In genomic region chrX:13007857-13008813, ce11 we compare ENCODE assay signal across 5 worm cellular contexts.
TF ChIP-seq lines count a peak whose summit lies in the region.

Gene nhr-25 (plus strand): TSS chrX:13008493.

TF ChIP-seq in whole organism, L1 larva, 84 proteins besides CTCF, POLR2A, EP300 and RAD21 (continued from another document and continues in another):
- no peak for TF ChIP-seq ets-5 (GFP tag; IDR thresholded peaks at IDR 0.05; lab: Robert Waterston, UW)
- no peak for TF ChIP-seq egl-13 (tag; optimal IDR thresholded peaks at IDR 0.05; lab: Kevin White, UChicago)
- TF ChIP-seq ces-1 (GFP tag; optimal IDR thresholded peaks at IDR 0.05; lab: Kevin White, UChicago): no peak
- TF ChIP-seq lsy-2 (tag; optimal IDR thresholded peaks at IDR 0.05; lab: Kevin White, UChicago): peak in 1 of 2 experiments; percentile 13
- TF ChIP-seq pqm-1 (tag; optimal IDR thresholded peaks at IDR 0.05; lab: Kevin White, UChicago): no peak
- TF ChIP-seq tbx-2 (tag; optimal IDR thresholded peaks at IDR 0.05; lab: Kevin White, UChicago): peak; percentile 19
- peak; percentile 15 for TF ChIP-seq swsn-7 (tag; optimal IDR thresholded peaks at IDR 0.05; lab: Kevin White, UChicago)
- TF ChIP-seq C34B4.2 (tag; optimal IDR thresholded peaks at IDR 0.05; lab: Kevin White, UChicago): no peak
- peak in 3 of 6 experiments; percentile 20 to 42 (median 22) for TF ChIP-seq elt-3 (tag; optimal IDR thresholded peaks at IDR 0.05; lab: Kevin White, UChicago)
- no peak for TF ChIP-seq fkh-10 (GFP tag; optimal IDR thresholded peaks at IDR 0.05; lab: Kevin White, UChicago)
- TF ChIP-seq dpl-1 (GFP tag; optimal IDR thresholded peaks at IDR 0.05; lab: Kevin White, UChicago): no peak
- TF ChIP-seq efl-1 (optimal IDR thresholded peaks at IDR 0.05; lab: Kevin White, UChicago): no peak
- peak in 1 of 2 experiments; percentile 51 for TF ChIP-seq efl-1 (GFP tag; optimal IDR thresholded peaks at IDR 0.05 in 1 of 2; lab: Kevin White, UChicago)
- TF ChIP-seq ceh-82 (tag; optimal IDR thresholded peaks at IDR 0.05; lab: Kevin White, UChicago): no peak
- no peak for TF ChIP-seq nhr-237 (tag; optimal IDR thresholded peaks at IDR 0.05; lab: Kevin White, UChicago)
- TF ChIP-seq unc-30 (tag; optimal IDR thresholded peaks at IDR 0.05; lab: Kevin White, UChicago): no peak
- TF ChIP-seq elt-2 (tag; optimal IDR thresholded peaks at IDR 0.05; lab: Kevin White, UChicago): no peak
- TF ChIP-seq zag-1 (tag; optimal IDR thresholded peaks at IDR 0.05; lab: Kevin White, UChicago): no peak
- TF ChIP-seq pag-3 (tag; optimal IDR thresholded peaks at IDR 0.05; lab: Kevin White, UChicago; ENCODE audit: borderline replicate concordance, insufficient read depth): peak; percentile 21
- no peak for TF ChIP-seq aha-1 (tag; optimal IDR thresholded peaks at IDR 0.05; lab: Kevin White, UChicago)
- TF ChIP-seq nhr-20 (tag; optimal IDR thresholded peaks at IDR 0.05; lab: Kevin White, UChicago): peak; percentile 73
- peak; percentile 96 for TF ChIP-seq nhr-85 (tag; lab: Kevin White, UChicago)
- TF ChIP-seq zip-4 (GFP tag; optimal IDR thresholded peaks at IDR 0.05; lab: Kevin White, UChicago): no peak
- no peak for TF ChIP-seq lin-15B (tag; optimal IDR thresholded peaks at IDR 0.05; lab: Kevin White, UChicago)
- TF ChIP-seq jun-1 (tag; optimal IDR thresholded peaks at IDR 0.05; lab: Kevin White, UChicago): no peak
- no peak for TF ChIP-seq unc-130 (tag; optimal IDR thresholded peaks at IDR 0.05; lab: Kevin White, UChicago)
- peak; percentile 17 for TF ChIP-seq irx-1 (tag; optimal IDR thresholded peaks at IDR 0.05; lab: Kevin White, UChicago)

TF ChIP-seq in whole organism, L2 larva, 48 proteins besides CTCF, POLR2A, EP300 and RAD21 (continued from another document):
- TF ChIP-seq ztf-1 (GFP tag; conservative IDR thresholded peaks at IDR 0.05; lab: Robert Waterston, UW) (no peak), unc-39 (tag; optimal IDR thresholded peaks at IDR 0.05; lab: Kevin White, UChicago) (no peak), nhr-21 (tag; optimal IDR thresholded peaks at IDR 0.05; lab: Kevin White, UChicago) (peak; percentile 57), fos-1 (tag; optimal IDR thresholded peaks at IDR 0.05; lab: Kevin White, UChicago) (peak; percentile 35), ztf-4 (tag; optimal IDR thresholded peaks at IDR 0.05; lab: Kevin White, UChicago) (no peak), mdl-1 (tag; optimal IDR thresholded peaks at IDR 0.05; lab: Kevin White, UChicago) (no peak), skn-1 (tag; optimal IDR thresholded peaks at IDR 0.05; lab: Kevin White, UChicago) (no peak), unc-55 (GFP tag; optimal IDR thresholded peaks at IDR 0.05; lab: Kevin White, UChicago) (no peak), nhr-237 (tag; optimal IDR thresholded peaks at IDR 0.05; lab: Kevin White, UChicago) (no peak), lin-39 (tag; optimal IDR thresholded peaks at IDR 0.05; lab: Kevin White, UChicago) (no peak), dmd-4 (tag; optimal IDR thresholded peaks at IDR 0.05; lab: Kevin White, UChicago) (no peak), egl-27 (tag; optimal IDR thresholded peaks at IDR 0.05; lab: Kevin White, UChicago) (peak; percentile 23), nhr-25 (tag; optimal IDR thresholded peaks at IDR 0.05; lab: Kevin White, UChicago) (peak; percentile 96), R02D3.7 (tag; optimal IDR thresholded peaks at IDR 0.05; lab: Kevin White, UChicago) (no peak), nhr-10 (tag; optimal IDR thresholded peaks at IDR 0.05; lab: Kevin White, UChicago) (no peak), sma-3 (GFP tag; optimal IDR thresholded peaks at IDR 0.05; lab: Kevin White, UChicago) (peak; percentile 78)

TF ChIP-seq in whole organism, L3 larva, 47 proteins besides CTCF, POLR2A, EP300 and RAD21 (continued from another document):
- TF ChIP-seq ZK546.5 (tag; optimal IDR thresholded peaks at IDR 0.05; lab: Kevin White, UChicago) (no peak), ama-1 (optimal IDR thresholded peaks at IDR 0.05; lab: Kevin White, UChicago) (peak; percentile 38), nhr-43 (tag; optimal IDR thresholded peaks at IDR 0.05; lab: Kevin White, UChicago; ENCODE audit: poor library complexity, severe bottlenecking) (peak; percentile 41), ceh-82 (tag; optimal IDR thresholded peaks at IDR 0.05; lab: Kevin White, UChicago) (no peak), tbx-2 (tag; optimal IDR thresholded peaks at IDR 0.05; lab: Kevin White, UChicago) (no peak), skn-1 (tag; optimal IDR thresholded peaks at IDR 0.05; lab: Kevin White, UChicago) (no peak), lsy-12 (tag; optimal IDR thresholded peaks at IDR 0.05; lab: Kevin White, UChicago) (peak; percentile 20)

TF ChIP-seq in whole organism, L4 larva, 104 proteins besides CTCF, POLR2A, EP300 and RAD21 (continued from another document and continues in another):
- TF ChIP-seq mdt-29 (GFP tag; IDR thresholded peaks at IDR 0.05; lab: Robert Waterston, UW) (no peak), fkh-10 (GFP tag; optimal IDR thresholded peaks at IDR 0.05; lab: Kevin White, UChicago) (no peak), aha-1 (tag; lab: Kevin White, UChicago) (no peak), unc-39 (tag; optimal IDR thresholded peaks at IDR 0.05; lab: Kevin White, UChicago) (no peak), D1046.2 (GFP tag; IDR thresholded peaks at IDR 0.05; lab: Robert Waterston, UW) (no peak), set-16 (GFP tag; IDR thresholded peaks at IDR 0.05; lab: Robert Waterston, UW) (no peak), nhr-48 (tag; optimal IDR thresholded peaks at IDR 0.05; lab: Kevin White, UChicago) (no peak), ceh-28 (tag; optimal IDR thresholded peaks at IDR 0.05; lab: Kevin White, UChicago) (no peak), ztf-11 (tag; optimal IDR thresholded peaks at IDR 0.05; lab: Kevin White, UChicago) (no peak), ztf-7 (tag; optimal IDR thresholded peaks at IDR 0.05; lab: Kevin White, UChicago) (no peak), sdz-12 (GFP tag; optimal IDR thresholded peaks at IDR 0.05; lab: Kevin White, UChicago) (no peak), zip-11 (GFP tag; IDR thresholded peaks at IDR 0.05; lab: Robert Waterston, UW) (no peak), daf-16 (GFP tag; optimal IDR thresholded peaks at IDR 0.05; lab: Kevin White, UChicago) (no peak), daf-16 (tag; optimal IDR thresholded peaks at IDR 0.05; lab: Kevin White, UChicago) (no peak), cey-2 (tag; optimal IDR thresholded peaks at IDR 0.05; lab: Kevin White, UChicago; ENCODE audit: borderline replicate concordance, insufficient read depth) (no peak), lir-3 (tag; optimal IDR thresholded peaks at IDR 0.05; lab: Kevin White, UChicago) (no peak), gei-8 (GFP tag; optimal IDR thresholded peaks at IDR 0.05; lab: Kevin White, UChicago) (no peak), ceh-20 (GFP tag; IDR thresholded peaks at IDR 0.05; lab: Robert Waterston, UW) (no peak), arid-1 (GFP tag; conservative IDR thresholded peaks at IDR 0.05; lab: Robert Waterston, UW) (no peak), Y5F2A.4 (GFP tag; optimal IDR thresholded peaks at IDR 0.05; lab: Kevin White, UChicago) (no peak), F26F4.8 (GFP tag; conservative IDR thresholded peaks at IDR 0.05; lab: Robert Waterston, UW) (no peak), pha-4 (GFP tag; IDR thresholded peaks at IDR 0.05; lab: Robert Waterston, UW) (no peak), pha-4 (tag; optimal IDR thresholded peaks at IDR 0.05; lab: Kevin White, UChicago) (no peak), lin-39 (tag; optimal IDR thresholded peaks at IDR 0.05; lab: Kevin White, UChicago) (no peak), tra-1 (GFP tag; IDR thresholded peaks at IDR 0.05; lab: Robert Waterston, UW) (no peak), ceh-62 (tag; optimal IDR thresholded peaks at IDR 0.05; lab: Kevin White, UChicago) (no peak), ceh-44 (GFP tag; IDR thresholded peaks at IDR 0.05; lab: Robert Waterston, UW) (no peak), hif-1 (tag; optimal IDR thresholded peaks at IDR 0.05; lab: Kevin White, UChicago) (no peak), F10B5.3 (tag; optimal IDR thresholded peaks at IDR 0.05; lab: Kevin White, UChicago) (no peak), lin-38 (GFP tag; IDR thresholded peaks at IDR 0.05; lab: Robert Waterston, UW) (no peak), Y105C5A.15 (GFP tag; IDR thresholded peaks at IDR 0.05; lab: Robert Waterston, UW) (0 out of 2 replicates have a peak, but pooled peaks have one; percentile 7), hlh-30 (tag; optimal IDR thresholded peaks at IDR 0.05; lab: Kevin White, UChicago; ENCODE audit: insufficient read depth) (no peak), Y75B8A.6 (GFP tag; IDR thresholded peaks at IDR 0.05; lab: Robert Waterston, UW) (no peak), hlh-11 (tag; optimal IDR thresholded peaks at IDR 0.05; lab: Kevin White, UChicago) (peak; percentile 3), nhr-28 (tag; optimal IDR thresholded peaks at IDR 0.05; lab: Kevin White, UChicago) (peak; percentile 50), F37D6.2 (tag; optimal IDR thresholded peaks at IDR 0.05; lab: Kevin White, UChicago) (no peak), dpl-1 (GFP tag; optimal IDR thresholded peaks at IDR 0.05; lab: Kevin White, UChicago) (no peak), Y48G9A.11 (GFP tag; IDR thresholded peaks at IDR 0.05; lab: Robert Waterston, UW) (no peak), pqm-1 (tag; optimal IDR thresholded peaks at IDR 0.05; lab: Kevin White, UChicago) (no peak), lin-15B (tag; optimal IDR thresholded peaks at IDR 0.05; lab: Kevin White, UChicago) (no peak), nhr-102 (tag; optimal IDR thresholded peaks at IDR 0.05; lab: Kevin White, UChicago) (no peak), F49E8.2 (tag; optimal IDR thresholded peaks at IDR 0.05; lab: Kevin White, UChicago; ENCODE audit: borderline replicate concordance) (no peak), attf-4 (tag; optimal IDR thresholded peaks at IDR 0.05; lab: Kevin White, UChicago) (no peak), zip-2 (tag; optimal IDR thresholded peaks at IDR 0.05; lab: Kevin White, UChicago) (no peak), mxl-3 (GFP tag; optimal IDR thresholded peaks at IDR 0.05; lab: Kevin White, UChicago) (no peak), dmd-8 (GFP tag; IDR thresholded peaks at IDR 0.05; lab: Robert Waterston, UW) (no peak), ZK546.5 (tag; optimal IDR thresholded peaks at IDR 0.05; lab: Kevin White, UChicago) (no peak), dmd-6 (GFP tag; IDR thresholded peaks at IDR 0.05; lab: Robert Waterston, UW) (no peak)

TF ChIP-seq in whole organism, mixed stage, embryonic, 35 proteins besides CTCF, POLR2A, EP300 and RAD21 (continued from another document):
- TF ChIP-seq lsy-2 (tag; optimal IDR thresholded peaks at IDR 0.05; lab: Kevin White, UChicago): peak; percentile 62
- peak; percentile 52 for TF ChIP-seq zip-8 (tag; optimal IDR thresholded peaks at IDR 0.05; lab: Kevin White, UChicago)
- TF ChIP-seq ceh-39 (tag; optimal IDR thresholded peaks at IDR 0.05; lab: Kevin White, UChicago): no peak
TF ChIP-seq in whole organism, mixed stage, embryonic: peak in this region for 3.
